Fruit fly (Drosophila melanogaster) whole organism, pupa: Measurements from ENCODE around the gene Jhbp6.

Source experiments
- CG10348 ChIP-seq: fragments of 200-800 bp; sonication (Bioruptor generic); IDR thresholded peaks from 2 replicates; pipeline ENCODE4 v1.3.6; 2022; ENCODE audit warnings: missing biosample characterization, missing genetic modification characterization
- CG12605 ChIP-seq: fragments of 200-800 bp; sonication (Bioruptor generic); IDR thresholded peaks from 2 replicates; pipeline ENCODE4 v1.3.6; 2022; ENCODE audit warnings: missing biosample characterization, missing genetic modification characterization
- CG13204 ChIP-seq: fragments of 200-800 bp; sonication (Bioruptor generic); optimal IDR thresholded peaks from 2 replicates; lab custom pipeline; 2018; ENCODE audit warnings: missing biosample characterization, mild to moderate bottlenecking, missing genetic modification characterization, moderate library complexity
- CG14655 ChIP-seq: fragments of 200-800 bp; sonication (Bioruptor generic); optimal IDR thresholded peaks from 3 replicates; lab custom pipeline; 2017; ENCODE audit warnings: mild to moderate bottlenecking, missing biosample characterization, missing genetic modification reagents, missing genetic modification characterization
- CG17806 ChIP-seq: fragments of 200-800 bp; sonication (Bioruptor generic); optimal IDR thresholded peaks from 2 replicates; lab custom pipeline; 2018; ENCODE audit warnings: missing biosample characterization, mild to moderate bottlenecking, missing genetic modification characterization, moderate library complexity
- CG8301 ChIP-seq: fragments of 200-800 bp; sonication (Bioruptor generic); optimal IDR thresholded peaks from 2 replicates; lab custom pipeline; 2018; ENCODE audit warnings: missing biosample characterization, mild to moderate bottlenecking, missing genetic modification characterization
- CG9948 ChIP-seq: fragments of 200-800 bp; sonication (Bioruptor generic); optimal IDR thresholded peaks from 2 replicates; lab custom pipeline; 2018; ENCODE audit warnings: missing biosample characterization, mild to moderate bottlenecking, missing genetic modification characterization, moderate library complexity
- EcR ChIP-seq: fragments of 200-800 bp; sonication (Bioruptor generic); optimal IDR thresholded peaks from 3 replicates; lab custom pipeline; 2019; ENCODE audit warnings: missing biosample characterization, missing genetic modification characterization, mild to moderate bottlenecking, moderate library complexity, missing genetic modification reagents
- Snoo ChIP-seq: fragments of 200-800 bp; sonication (Bioruptor generic); optimal IDR thresholded peaks from 3 replicates; lab custom pipeline; 2017; ENCODE audit warnings: missing biosample characterization, mild to moderate bottlenecking, missing genetic modification characterization, inconsistent platforms
- gl ChIP-seq: fragments of 200-800 bp; sonication (Bioruptor generic); optimal IDR thresholded peaks from 2 replicates; lab custom pipeline; 2018; ENCODE audit warnings: missing biosample characterization, mild to moderate bottlenecking, missing genetic modification characterization
- rn ChIP-seq: fragments of 200-800 bp; sonication (Bioruptor generic); IDR thresholded peaks from 2 replicates; pipeline ENCODE4 v1.3.6; 2022; ENCODE audit warnings: missing biosample characterization, missing genetic modification characterization

DNA sequence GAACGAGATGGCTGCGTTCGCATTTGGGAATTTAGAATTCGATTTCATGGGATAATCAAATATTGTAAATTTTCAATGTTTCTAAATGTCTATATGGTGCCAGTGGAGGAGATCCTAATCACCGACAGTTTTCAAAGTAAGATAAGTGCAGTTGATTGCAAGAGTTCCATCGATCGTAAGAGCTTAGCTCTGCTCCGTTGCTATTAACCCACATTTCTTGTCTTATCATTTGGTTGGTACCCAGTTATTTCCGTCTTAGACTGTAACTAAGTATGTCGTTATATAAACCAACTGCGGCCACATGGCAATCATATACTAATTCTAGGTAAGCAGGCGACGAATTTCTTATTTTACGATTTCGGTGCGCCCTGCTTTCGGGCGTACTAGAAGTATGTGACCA, 418 bp downstream of the Jhbp6 start:
- no peak for TF ChIP-seq EcR
- TF ChIP-seq CG9948 = no peak
- TF ChIP-seq CG12605 (GFP tag; lab: Robert Waterston, UW) = no peak
- TF ChIP-seq CG8301 (tag; lab: Kevin White, UChicago) = no peak
- no peak for TF ChIP-seq CG14655
- TF ChIP-seq rn (GFP tag; lab: Robert Waterston, UW) = no peak
- TF ChIP-seq gl (tag; lab: Kevin White, UChicago) = no peak
- TF ChIP-seq CG10348 (GFP tag; lab: Robert Waterston, UW) = no peak
- no peak for TF ChIP-seq CG13204 (GFP tag; lab: Kevin White, UChicago)
- no peak for TF ChIP-seq CG17806 (tag; lab: Kevin White, UChicago)
- no peak for TF ChIP-seq Snoo
